Fruit fly (Drosophila melanogaster): ENCODE measurements around the gene RpS13.
A peak's percentile ranks its signal among the peaks of the same experiment; 100 is the strongest.

RpS13 gene

dm6 chr2L:8361204-8361952 lies 3.1 kb downstream of the RpS13 start (continued):
- TF ChIP-seq HmgZ (tag; optimal IDR thresholded peaks at IDR 0.05) (no peak), CG16779 (GFP tag; IDR thresholded peaks at IDR 0.05) (no peak), Ets65A (GFP tag) (peak; percentile 9), CG4617 (GFP tag; optimal IDR thresholded peaks at IDR 0.05; ENCODE audit: borderline replicate concordance) (no peak), CG2120 (GFP tag; optimal IDR thresholded peaks at IDR 0.05) (peak; percentile 50), Camta (GFP tag; optimal IDR thresholded peaks at IDR 0.05) (no peak), Dfd (GFP tag; optimal IDR thresholded peaks at IDR 0.05) (no peak), cg (GFP tag; optimal IDR thresholded peaks at IDR 0.05) (no peak), nmo (GFP tag; optimal IDR thresholded peaks at IDR 0.05) (peak; percentile 46), CG3163 (GFP tag; optimal IDR thresholded peaks at IDR 0.05) (no peak), CG11456 (GFP tag; IDR thresholded peaks at IDR 0.05) (peak; percentile 35; the same call in 1 of the 3 replicates), Six4 (GFP tag; optimal IDR thresholded peaks at IDR 0.05) (no peak), her (GFP tag; optimal IDR thresholded peaks at IDR 0.05) (no peak), CG18262 (tag; optimal IDR thresholded peaks at IDR 0.05) (peak; percentile 43), CG12744 (GFP tag; optimal IDR thresholded peaks at IDR 0.05) (no peak), CG31441 (GFP tag; IDR thresholded peaks at IDR 0.05) (0 out of 2 replicates have a peak, but pooled peaks have one; percentile 20), Hmx (GFP tag; optimal IDR thresholded peaks at IDR 0.05) (peak; percentile 19), CG7556 (GFP tag; optimal IDR thresholded peaks at IDR 0.05) (peak; percentile 44), CG10274 (GFP tag; optimal IDR thresholded peaks at IDR 0.05) (no peak), CG2712 (tag; optimal IDR thresholded peaks at IDR 0.05) (peak; percentile 59), CG12659 (GFP tag; optimal IDR thresholded peaks at IDR 0.05) (peak; percentile 20), sim (GFP tag; IDR thresholded peaks at IDR 0.05) (no peak), fd64A (GFP tag; optimal IDR thresholded peaks at IDR 0.05) (peak; percentile 62), Hsf (GFP tag; optimal IDR thresholded peaks at IDR 0.05) (peak; percentile 21), org-1 (GFP tag; optimal IDR thresholded peaks at IDR 0.05) (peak; percentile 6), jing (GFP tag; optimal IDR thresholded peaks at IDR 0.05) (no peak), CG2199 (GFP tag; IDR thresholded peaks at IDR 0.05) (peak; percentile 38; the same call in 1 of the 3 replicates), CG17912 (GFP tag; optimal IDR thresholded peaks at IDR 0.05) (no peak), phol (tag; optimal IDR thresholded peaks at IDR 0.05) (peak; percentile 40), Nf-YA (GFP tag; IDR thresholded peaks at IDR 0.05) (no peak), pzg (GFP tag; optimal IDR thresholded peaks at IDR 0.05) (no peak), lbe (GFP tag; optimal IDR thresholded peaks at IDR 0.05) (peak; percentile 26), fd96Cb (tag; optimal IDR thresholded peaks at IDR 0.05) (peak; percentile 27), CG11695 (GFP tag; IDR thresholded peaks at IDR 0.05) (no peak), CG6654 (GFP tag; optimal IDR thresholded peaks at IDR 0.05) (no peak), CG2678 (tag; optimal IDR thresholded peaks at IDR 0.05) (peak; percentile 52), CG12769 (tag; optimal IDR thresholded peaks at IDR 0.05) (no peak), CG34224 (GFP tag; IDR thresholded peaks at IDR 0.05; ENCODE audit: partially characterized antibody) (no peak), Poxn (GFP tag; IDR thresholded peaks at IDR 0.05) (no peak), Hr51 (GFP tag; optimal IDR thresholded peaks at IDR 0.05) (peak in 1 of 2 experiments; percentile 7), CoRest (tag; optimal IDR thresholded peaks at IDR 0.05) (peak; percentile 37), row (GFP tag; IDR thresholded peaks at IDR 0.05) (peak; percentile 41; the same call in 2 of the 3 replicates), pho (GFP tag; optimal IDR thresholded peaks at IDR 0.05) (peak; percentile 15), CG1602 (GFP tag; optimal IDR thresholded peaks at IDR 0.05) (peak; percentile 19), Chrac-16 (GFP tag; optimal IDR thresholded peaks at IDR 0.05) (peak; percentile 10), Mad (GFP tag; optimal IDR thresholded peaks at IDR 0.05) (no peak), grau (tag; optimal IDR thresholded peaks at IDR 0.05) (peak; percentile 87), schlank (tag; optimal IDR thresholded peaks at IDR 0.05) (no peak), Elba2 (GFP tag; optimal IDR thresholded peaks at IDR 0.05) (no peak), TFAM (GFP tag; optimal IDR thresholded peaks at IDR 0.05) (no peak)

All from whole organism, embryonic.